Worm (Caenorhabditis elegans) whole organism, young adult: ENCODE results near the gene F36D4.5.
"Not testable (repeated sequence)": the region's sequence is repeated elsewhere in the genome, so short reads cannot be mapped to it uniquely, and the experiment has no call there.

Experiments used
- C06A6.2 ChIP-seq: fragments of 200-800 bp; sonication (Bioruptor generic); conservative IDR thresholded peaks from 2 replicates; pipeline ENCODE4 v1.3.6; 2022; ENCODE audit warnings: missing genetic modification characterization, missing compliant biosample characterization
- F22D6.2 ChIP-seq: sonication (generic microtip); optimal IDR thresholded peaks from 2 replicates; lab custom pipeline; 2016; ENCODE audit warnings: mild to moderate bottlenecking, missing genetic modification characterization, missing compliant biosample characterization
- F23B12.7 ChIP-seq: sonication (generic microtip); optimal IDR thresholded peaks from 2 replicates; lab custom pipeline; 2017; ENCODE audit warnings: missing genetic modification characterization, mild to moderate bottlenecking, missing compliant biosample characterization, antibody characterized with exemption, moderate library complexity; ENCODE audit not compliant: insufficient read depth
- F52B5.7 ChIP-seq: sonication (generic microtip); optimal IDR thresholded peaks from 2 replicates; lab custom pipeline; 2016; ENCODE audit warnings: mild to moderate bottlenecking, missing genetic modification characterization, missing compliant biosample characterization
- T07F8.4 ChIP-seq: sonication (generic microtip); optimal IDR thresholded peaks from 2 replicates; lab custom pipeline; 2016; ENCODE audit warnings: mild to moderate bottlenecking, missing genetic modification characterization, moderate library complexity, missing compliant biosample characterization
- Y53G8AR.9 ChIP-seq: fragments of 200-800 bp; sonication (Bioruptor generic); conservative IDR thresholded peaks from 2 replicates; pipeline ENCODE4 v1.3.6; 2022; ENCODE audit warnings: missing genetic modification reagents, missing genetic modification characterization, missing compliant biosample characterization
- Y67H2A.10 ChIP-seq: fragments of 200-800 bp; sonication (Bioruptor generic); conservative IDR thresholded peaks from 2 replicates; pipeline ENCODE4 v1.3.6; 2022; ENCODE audit warnings: missing genetic modification reagents, missing genetic modification characterization, missing compliant biosample characterization
- Y79H2A.3 ChIP-seq: fragments of 200-800 bp; sonication (Bioruptor generic); conservative IDR thresholded peaks from 2 replicates; pipeline ENCODE4 v1.3.6; 2022; ENCODE audit warnings: missing genetic modification reagents, missing genetic modification characterization, missing compliant biosample characterization
- ZK185.1 ChIP-seq: sonication (generic microtip); optimal IDR thresholded peaks from 2 replicates; lab custom pipeline; 2016; ENCODE audit warnings: mild to moderate bottlenecking, missing genetic modification characterization, missing compliant biosample characterization; ENCODE audit not compliant: poor library complexity, severe bottlenecking
- athp-1 ChIP-seq: sonication (generic microtip); optimal IDR thresholded peaks from 2 replicates; lab custom pipeline; 2017; ENCODE audit warnings: mild to moderate bottlenecking, missing genetic modification characterization, missing compliant biosample characterization
- attf-6 ChIP-seq: fragments of 200-800 bp; sonication (Bioruptor generic); IDR thresholded peaks from 2 replicates; pipeline ENCODE4 v1.3.6; 2022; ENCODE audit warnings: missing genetic modification reagents, missing genetic modification characterization, missing compliant biosample characterization
- ccch-3 ChIP-seq: fragments of 200-800 bp; sonication (Bioruptor generic); optimal IDR thresholded peaks from 2 replicates; lab custom pipeline; 2018; ENCODE audit warnings: mild to moderate bottlenecking, missing genetic modification characterization, missing compliant biosample characterization
- cebp-1 ChIP-seq, 2 experiments: fragments of 200-800 bp in 1 of 2; sonication (Bioruptor generic) in 1 of 2; sonication (generic microtip) in 1 of 2; IDR thresholded peaks in 1 of 2; optimal IDR thresholded peaks in 1 of 2; 2 replicates each; pipeline versions ENCODE4 v1.3.6 to Lab custom; 2017 to 2022; ENCODE audit warnings: missing compliant biosample characterization in 2 of 2, missing genetic modification characterization in 2 of 2, mild to moderate bottlenecking in 1 of 2, missing genetic modification reagents in 1 of 2, moderate library complexity in 1 of 2
- ceh-27 ChIP-seq: fragments of 200-800 bp; sonication (Bioruptor generic); optimal IDR thresholded peaks from 2 replicates; lab custom pipeline; 2018; ENCODE audit warnings: mild to moderate bottlenecking, missing genetic modification characterization, moderate library complexity, missing compliant biosample characterization
- ceh-91 ChIP-seq: fragments of 200-800 bp; sonication (Bioruptor generic); IDR thresholded peaks from 2 replicates; pipeline ENCODE4 v1.3.6; 2022; ENCODE audit warnings: missing genetic modification reagents, missing genetic modification characterization, missing compliant biosample characterization
- dox-1 ChIP-seq: fragments of 200-800 bp; sonication (Bioruptor generic); IDR thresholded peaks from 2 replicates; pipeline ENCODE4 v1.3.6; 2022; ENCODE audit warnings: missing genetic modification reagents, missing genetic modification characterization, missing compliant biosample characterization
- egrh-3 ChIP-seq: fragments of 200-800 bp; sonication (Bioruptor generic); IDR thresholded peaks from 2 replicates; pipeline ENCODE4 v1.3.6; 2022; ENCODE audit warnings: missing genetic modification reagents, missing genetic modification characterization, missing compliant biosample characterization
- hmg-1.2 ChIP-seq: fragments of 200-800 bp; sonication (Bioruptor generic); IDR thresholded peaks from 2 replicates; pipeline ENCODE4 v1.3.6; 2022; ENCODE audit warnings: missing genetic modification reagents, missing genetic modification characterization, missing compliant biosample characterization
- hrde-1 ChIP-seq: sonication (generic microtip); optimal IDR thresholded peaks from 2 replicates; lab custom pipeline; 2016; ENCODE audit warnings: missing genetic modification characterization, mild to moderate bottlenecking, missing compliant biosample characterization, moderate library complexity, missing genotype, missing genetic modification reagents, borderline replicate concordance
- hsf-1 ChIP-seq: fragments of 200-800 bp; sonication (Bioruptor generic); IDR thresholded peaks from 2 replicates; pipeline ENCODE4 v1.3.6; 2022; ENCODE audit warnings: missing genetic modification reagents, missing genetic modification characterization, missing compliant biosample characterization
- lin-35 ChIP-seq, 3 experiments: fragments of 150-350 bp in 2 of 3; sonication (generic microtip) in 1 of 3; optimal IDR thresholded peaks; 2 replicates each; lab custom pipeline; 2014 to 2018; ENCODE audit warnings: missing biosample characterization in 3 of 3, missing genetic modification characterization in 3 of 3, missing genetic modification reagents in 3 of 3
- lin-54 ChIP-seq: fragments of 200-800 bp; sonication (Bioruptor generic); optimal IDR thresholded peaks from 2 replicates; lab custom pipeline; 2018; ENCODE audit warnings: mild to moderate bottlenecking, missing genetic modification characterization, missing compliant biosample characterization
- madf-3 ChIP-seq: fragments of 200-800 bp; sonication (Bioruptor generic); IDR thresholded peaks from 2 replicates; pipeline ENCODE4 v1.3.6; 2022; ENCODE audit warnings: missing genetic modification reagents, missing genetic modification characterization, missing compliant biosample characterization
- mcd-1 ChIP-seq: fragments of 200-800 bp; sonication (Bioruptor generic); IDR thresholded peaks from 2 replicates; pipeline ENCODE4 v1.3.6; 2022; ENCODE audit warnings: missing genetic modification reagents, missing genetic modification characterization, missing compliant biosample characterization
- nhr-120 ChIP-seq: fragments of 200-800 bp; sonication (Bioruptor generic); IDR thresholded peaks from 2 replicates; pipeline ENCODE4 v1.3.6; 2022; ENCODE audit warnings: missing genetic modification characterization, missing compliant biosample characterization
- nhr-90 ChIP-seq: sonication (generic microtip); optimal IDR thresholded peaks from 2 replicates; lab custom pipeline; 2016; ENCODE audit warnings: missing genotype, mild to moderate bottlenecking, missing genetic modification characterization, missing compliant biosample characterization
- pha-4 ChIP-seq: fragments of 150-350 bp; sonication (generic microtip); optimal IDR thresholded peaks from 2 replicates; lab custom pipeline; 2014; ENCODE audit warnings: missing biosample characterization, missing genetic modification reagents, missing genetic modification characterization
- repo-1 ChIP-seq: sonication (generic microtip); optimal IDR thresholded peaks from 2 replicates; lab custom pipeline; 2017; ENCODE audit warnings: mild to moderate bottlenecking, missing genetic modification characterization, missing compliant biosample characterization
- tlf-1 ChIP-seq: fragments of 200-800 bp; sonication (Bioruptor generic); optimal IDR thresholded peaks from 2 replicates; lab custom pipeline; 2018; ENCODE audit warnings: mild to moderate bottlenecking, missing genetic modification characterization, missing compliant biosample characterization
- unc-130 ChIP-seq: sonication (generic microtip); optimal IDR thresholded peaks from 2 replicates; lab custom pipeline; 2016; ENCODE audit warnings: missing genetic modification reagents, missing genetic modification characterization, missing compliant biosample characterization
- xnd-1 ChIP-seq: sonication (generic microtip); optimal IDR thresholded peaks from 2 replicates; lab custom pipeline; 2016; ENCODE audit warnings: missing genotype, missing genetic modification reagents, missing genetic modification characterization, missing compliant biosample characterization
- zfh-2 ChIP-seq: fragments of 200-800 bp; sonication (Bioruptor generic); conservative IDR thresholded peaks from 2 replicates; pipeline ENCODE4 v1.3.6; 2022; ENCODE audit warnings: missing genetic modification reagents, missing genetic modification characterization, missing compliant biosample characterization
- zim-3 ChIP-seq: sonication (generic microtip); optimal IDR thresholded peaks from 2 replicates; lab custom pipeline; 2017; ENCODE audit warnings: mild to moderate bottlenecking, missing genetic modification characterization, moderate library complexity, missing compliant biosample characterization
- ztf-26 ChIP-seq: sonication (generic microtip); optimal IDR thresholded peaks from 2 replicates; lab custom pipeline; 2017; ENCODE audit warnings: missing genetic modification characterization, missing compliant biosample characterization

F36D4.5 gene

DNA sequence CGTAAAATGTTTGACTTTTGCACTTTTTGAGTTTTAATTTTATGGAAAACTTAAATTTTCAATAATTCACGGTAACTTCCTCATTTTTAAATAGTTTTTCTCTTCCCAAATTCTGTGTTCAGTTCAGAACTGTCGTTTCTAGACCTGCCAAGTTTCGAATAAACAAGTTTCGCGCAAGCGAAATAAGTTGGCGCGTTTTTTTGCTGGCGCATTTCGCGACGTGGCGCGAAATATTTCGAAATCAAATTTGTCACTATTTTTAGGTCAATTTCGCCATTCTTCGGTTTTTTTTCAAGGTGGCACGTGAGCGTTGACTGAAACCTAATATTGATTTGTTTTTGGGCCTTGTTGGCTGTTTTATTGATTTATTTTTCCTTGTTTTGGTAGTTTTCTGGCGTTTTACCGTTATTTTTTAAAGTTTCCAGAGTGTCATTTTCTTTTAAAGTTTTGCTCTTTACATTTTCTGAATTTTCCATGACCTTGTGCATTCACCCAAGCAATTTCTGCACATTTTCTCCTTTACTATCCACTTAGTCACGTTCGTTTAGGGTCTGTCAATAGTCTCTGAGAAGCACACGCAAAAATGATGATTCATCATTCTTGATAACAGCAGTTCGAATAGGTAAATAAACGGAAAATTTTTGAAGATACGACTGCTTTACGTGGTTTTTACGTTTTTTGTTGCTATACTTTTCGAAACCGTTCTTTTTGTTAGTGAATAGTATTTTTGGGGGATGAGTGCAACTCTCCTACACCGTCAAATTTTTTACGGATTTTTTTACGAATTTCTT, 42.9 kb downstream of the F36D4.5 start (continued):
- TF ChIP-seq nhr-90 (tag; lab: Kevin White, UChicago) (no peak), zfh-2 (GFP tag; lab: Robert Waterston, UW) (no peak), nhr-120 (GFP tag; lab: Robert Waterston, UW) (no peak), lin-35 (GFP tag; optimal IDR thresholded peaks at IDR 0.05; lab: Kevin White, UChicago) (peak in 2 of 3 experiments; percentile 16 to 77), F52B5.7 (no peak), egrh-3 (GFP tag; lab: Robert Waterston, UW) (no peak), F22D6.2 (no peak), ceh-91 (GFP tag; lab: Robert Waterston, UW) (peak; percentile 95), madf-3 (peak; percentile 92), C06A6.2 (GFP tag; lab: Robert Waterston, UW) (no peak), attf-6 (GFP tag; lab: Robert Waterston, UW) (peak; percentile 78), hrde-1 (tag; lab: Kevin White, UChicago) (no peak), dox-1 (GFP tag; lab: Robert Waterston, UW) (peak; percentile 94), tlf-1 (GFP tag; lab: Kevin White, UChicago) (peak; percentile 83), athp-1 (tag; lab: Kevin White, UChicago) (peak; percentile 50), T07F8.4 (tag; lab: Kevin White, UChicago) (no peak), ceh-27 (no peak), mcd-1 (GFP tag; lab: Robert Waterston, UW) (no peak; the same call in 1 of the 2 replicates), hmg-1.2 (GFP tag; lab: Robert Waterston, UW) (peak; percentile 67; the same call in 1 of the 2 replicates), ZK185.1 (tag; lab: Kevin White, UChicago) (no peak)

DNA sequence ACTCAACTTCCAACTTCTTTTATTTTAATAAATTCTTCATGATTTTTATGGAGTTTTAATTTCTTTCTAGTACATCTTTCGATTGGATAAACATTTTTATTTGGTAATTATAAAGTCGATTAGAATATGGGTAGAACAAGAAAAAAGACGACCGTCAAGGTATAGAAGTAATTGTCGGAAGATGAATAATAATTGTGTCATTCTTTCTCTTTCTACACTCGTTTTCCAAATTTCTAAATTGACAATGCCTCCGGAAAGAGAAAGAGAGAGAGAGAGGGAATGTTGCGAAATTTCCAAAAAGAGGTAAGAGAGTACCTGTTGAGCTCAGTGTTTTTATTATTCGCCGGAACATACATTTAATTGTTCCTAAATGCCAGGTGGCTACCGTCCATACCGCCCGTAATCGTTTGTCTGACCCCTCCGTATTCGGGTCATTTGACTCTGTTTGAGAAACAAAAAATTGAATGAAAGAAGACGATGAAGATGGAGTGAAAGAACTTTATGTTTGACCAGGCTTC, 43.7 kb downstream of the F36D4.5 start, which contains the start of gene E02C12.12:
Gene E02C12.12, minus strand, starts transcription at position 468 of the 518 bp plus-strand sequence.
- TF ChIP-seq cebp-1 (GFP tag; IDR thresholded peaks at IDR 0.05; lab: Robert Waterston, UW) (peak; percentile 65; the same call in 1 of the 2 replicates), cebp-1 (tag; optimal IDR thresholded peaks at IDR 0.05; lab: Kevin White, UChicago) (peak; percentile 92), F23B12.7 (tag; lab: Kevin White, UChicago) (no peak)

DNA sequence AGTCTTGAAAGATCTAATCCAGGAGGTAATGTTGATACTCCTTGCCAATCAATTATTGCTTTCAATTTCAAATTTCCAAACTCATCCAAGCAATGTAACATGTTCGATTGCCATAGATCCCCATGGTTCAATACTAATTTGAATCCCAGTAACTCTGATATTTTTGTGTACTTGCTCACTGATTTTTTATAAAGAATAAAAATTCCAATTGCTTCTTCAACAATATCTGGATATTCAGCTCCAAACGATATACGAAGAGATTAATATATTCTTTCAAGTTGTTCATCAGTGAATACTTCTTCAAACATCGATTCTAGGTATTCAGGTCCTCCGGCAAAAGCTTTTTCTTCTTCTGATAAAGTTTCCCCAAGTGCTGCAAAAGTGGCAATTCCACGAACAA, 45.8 kb downstream of the F36D4.5 start, which contains the start of gene E02C12.11:
Gene E02C12.11, minus strand, starts transcription at position 101 of the 400 bp plus-strand sequence.
- not testable (repeated sequence) for TF ChIP-seq xnd-1 (tag; lab: Kevin White, UChicago); mcd-1 (GFP tag; lab: Robert Waterston, UW); T07F8.4 (tag; lab: Kevin White, UChicago)
- TF ChIP-seq, all 124 proteins: peak for 0; not testable (repeated sequence) for 124

DNA sequence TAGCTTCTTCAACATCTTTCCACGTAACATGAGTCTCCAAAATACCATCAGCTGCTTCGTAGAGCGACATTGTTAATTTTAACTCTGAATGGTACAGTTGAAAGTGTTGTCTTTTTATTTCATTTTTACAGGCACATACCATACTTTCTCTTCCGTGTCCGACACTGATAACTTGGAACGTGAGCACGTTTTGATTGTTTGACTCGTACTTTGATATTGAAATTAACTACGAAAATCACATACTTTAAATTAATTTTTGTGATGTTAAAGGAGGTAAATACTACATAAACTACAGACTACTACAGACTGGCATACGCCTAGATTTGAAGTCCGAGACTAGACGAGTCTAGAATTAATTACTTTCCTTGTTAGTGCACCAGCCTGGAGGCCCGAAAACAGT, 47.3 kb downstream of the F36D4.5 start, which contains the start of gene E02C12.10:
Gene E02C12.10, minus strand, starts transcription at position 75 of the 400 bp plus-strand sequence.
- TF ChIP-seq ztf-26: no peak
- no peak for TF ChIP-seq hsf-1 (GFP tag; lab: Robert Waterston, UW)
- TF ChIP-seq Y67H2A.10 (GFP tag; lab: Robert Waterston, UW): no peak
- TF ChIP-seq repo-1: no peak
- no peak for TF ChIP-seq Y79H2A.3
- TF ChIP-seq unc-130 (GFP tag; lab: Kevin White, UChicago): no peak
- TF ChIP-seq lin-35 (GFP tag; optimal IDR thresholded peaks at IDR 0.05; lab: Kevin White, UChicago): no peak
- no peak for TF ChIP-seq ccch-3 (GFP tag; lab: Kevin White, UChicago)
- TF ChIP-seq zfh-2 (GFP tag; lab: Robert Waterston, UW): no peak
- no peak for TF ChIP-seq Y53G8AR.9 (GFP tag; lab: Robert Waterston, UW)
- no peak for TF ChIP-seq tlf-1 (GFP tag; lab: Kevin White, UChicago)
- TF ChIP-seq zim-3: no peak
- no peak for TF ChIP-seq lin-54 (GFP tag; lab: Kevin White, UChicago)
- no peak for TF ChIP-seq pha-4 (tag; lab: Kevin White, UChicago)
